Worm (Caenorhabditis elegans) whole organism, L2 larva: ENCODE measurements around the gene Y47D3A.14.
A peak's percentile ranks its signal among the peaks of the same experiment; 100 is the strongest.

ENCODE experiments used
- C34F6.9 ChIP-seq: fragments of 150-350 bp; optimal IDR thresholded peaks from 2 replicates; lab custom pipeline; 2014; ENCODE audit warnings: missing biosample characterization, missing genetic modification characterization
- dmd-4 ChIP-seq: sonication (generic microtip); optimal IDR thresholded peaks from 2 replicates; lab custom pipeline; 2017; ENCODE audit warnings: missing biosample characterization, missing genetic modification characterization
- fos-1 ChIP-seq: fragments of 150-350 bp; optimal IDR thresholded peaks from 2 replicates; lab custom pipeline; 2014; ENCODE audit warnings: missing biosample characterization, missing genetic modification characterization
- lsy-2 ChIP-seq, 2 experiments: fragments of 150-350 bp in 1 of 2; sonication (generic microtip) in 1 of 2; optimal IDR thresholded peaks; 2 replicates each; lab custom pipeline; 2014 to 2017; ENCODE audit warnings: missing biosample characterization in 2 of 2, missing genetic modification characterization in 2 of 2
- nhr-12 ChIP-seq: fragments of 150-350 bp; optimal IDR thresholded peaks from 2 replicates; lab custom pipeline; 2014; ENCODE audit warnings: missing biosample characterization, missing genetic modification characterization
- nhr-237 ChIP-seq: fragments of 150-350 bp; optimal IDR thresholded peaks from 2 replicates; lab custom pipeline; 2014; ENCODE audit warnings: missing biosample characterization, missing genetic modification characterization
- ztf-11 ChIP-seq: sonication (generic microtip); optimal IDR thresholded peaks from 2 replicates; lab custom pipeline; 2017; ENCODE audit warnings: missing biosample characterization, missing genetic modification characterization

- TF ChIP-seq ztf-11 (tag; lab: Kevin White, UChicago) (no peak), fos-1 (tag; lab: Kevin White, UChicago) (peak; percentile 74), lsy-2 (tag; optimal IDR thresholded peaks at IDR 0.05; lab: Kevin White, UChicago) (no peak), nhr-12 (tag; lab: Kevin White, UChicago) (no peak), nhr-237 (no peak), dmd-4 (no peak), C34F6.9 (no peak)
These were observed 32.5 kb upstream of the Y47D3A.14 start for ce11 chrIII:11269206-11269605.
